Worm (Caenorhabditis elegans): Measurements from ENCODE around the gene ndua-1.
A peak's percentile ranks its signal among the peaks of the same experiment; 100 is the strongest.

Gene ndua-1

DNA sequence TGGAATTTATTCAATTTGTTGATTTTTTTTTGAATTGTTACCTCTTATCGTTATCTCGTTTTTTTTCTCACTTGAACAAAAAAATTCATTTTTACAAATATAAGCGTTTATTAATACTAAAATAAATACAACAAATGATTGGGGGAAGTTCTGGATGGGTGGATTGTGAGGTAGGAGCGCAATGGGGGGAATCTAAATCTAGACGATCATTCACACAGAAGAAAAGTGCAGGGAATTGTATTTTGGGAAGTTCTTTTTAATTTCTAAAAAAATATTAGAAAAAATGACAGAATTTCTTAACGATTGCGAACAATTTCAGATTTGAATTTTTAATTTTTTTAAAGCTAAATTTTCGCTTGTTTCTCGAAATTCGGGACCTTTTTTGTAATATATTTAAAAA lies 10.2 kb downstream of the ndua-1 start:
- TF ChIP-seq jun-1 (tag; optimal IDR thresholded peaks at IDR 0.05) (no peak), ceh-16 (tag; optimal IDR thresholded peaks at IDR 0.05) (no peak)

DNA sequence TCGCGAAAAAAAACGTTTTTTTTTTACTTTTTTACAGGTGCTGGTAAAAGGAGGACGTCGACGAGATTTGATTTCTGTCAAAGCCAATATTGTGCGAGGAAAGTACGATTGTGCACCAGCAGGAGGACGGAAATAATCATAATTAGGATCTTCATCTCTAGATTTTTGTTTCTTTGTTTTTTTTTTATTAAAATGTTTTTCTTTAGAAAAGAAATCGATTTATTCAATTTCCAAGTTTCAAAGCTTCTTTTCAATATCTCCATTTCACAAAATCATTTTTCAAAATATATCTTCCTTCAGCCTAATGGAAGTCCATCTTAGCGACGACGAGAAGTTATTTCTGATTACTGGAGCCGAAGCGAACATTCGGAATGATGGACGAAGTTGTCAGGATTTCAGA lies 13.1 kb downstream of the ndua-1 start, which contains the start of gene exos-7:
Gene exos-7 (plus strand): TSS at position 301 of the 400 bp plus-strand sequence.
- no peak for TF ChIP-seq egl-5 (tag; optimal IDR thresholded peaks at IDR 0.05)
- TF ChIP-seq nhr-12 (tag; optimal IDR thresholded peaks at IDR 0.05), result no peak
- no peak for TF ChIP-seq mdl-1 (tag; optimal IDR thresholded peaks at IDR 0.05)
- TF ChIP-seq sea-2 (GFP tag; optimal IDR thresholded peaks at IDR 0.05), result no peak
- TF ChIP-seq R02D3.7 (tag; optimal IDR thresholded peaks at IDR 0.05), result no peak
- no peak for TF ChIP-seq ZK546.5 (tag; optimal IDR thresholded peaks at IDR 0.05)
- TF ChIP-seq elt-1 (tag; optimal IDR thresholded peaks at IDR 0.05), result no peak
- no peak for TF ChIP-seq aly-2 (tag; optimal IDR thresholded peaks at IDR 0.05)
- TF ChIP-seq unc-62 (GFP tag; optimal IDR thresholded peaks at IDR 0.05), result no peak

DNA sequence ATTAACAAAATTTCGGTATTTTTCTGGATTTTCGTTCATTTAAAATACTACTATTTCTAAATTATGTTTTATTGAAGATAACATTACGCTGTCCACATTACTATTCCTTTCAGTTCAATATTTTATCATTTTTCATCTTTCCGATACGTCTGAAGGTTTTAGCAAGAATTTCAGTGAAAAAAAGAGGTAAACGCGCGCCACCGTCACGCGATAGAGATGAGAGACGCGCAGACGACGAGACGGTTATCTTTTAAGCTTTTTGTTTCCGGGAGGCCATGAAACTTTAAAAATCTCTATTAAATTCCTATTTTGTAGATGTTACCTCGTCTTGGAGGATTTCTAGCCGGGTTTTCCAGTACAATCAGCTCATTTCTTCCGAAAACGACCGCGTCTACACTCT lies 13.9 kb downstream of the ndua-1 start, which contains the start of gene mrps-12:
Gene mrps-12 (plus strand): TSS at position 316 of the 400 bp plus-strand sequence.
- TF ChIP-seq unc-39 (tag; optimal IDR thresholded peaks at IDR 0.05) (no peak), ztf-4 (tag; optimal IDR thresholded peaks at IDR 0.05) (no peak), ceh-28 (tag; optimal IDR thresholded peaks at IDR 0.05) (peak; percentile 36), nfya-1 (tag; optimal IDR thresholded peaks at IDR 0.05; ENCODE audit: insufficient read depth) (peak; percentile 46), lin-15B (tag; optimal IDR thresholded peaks at IDR 0.05) (peak; percentile 34)

DNA sequence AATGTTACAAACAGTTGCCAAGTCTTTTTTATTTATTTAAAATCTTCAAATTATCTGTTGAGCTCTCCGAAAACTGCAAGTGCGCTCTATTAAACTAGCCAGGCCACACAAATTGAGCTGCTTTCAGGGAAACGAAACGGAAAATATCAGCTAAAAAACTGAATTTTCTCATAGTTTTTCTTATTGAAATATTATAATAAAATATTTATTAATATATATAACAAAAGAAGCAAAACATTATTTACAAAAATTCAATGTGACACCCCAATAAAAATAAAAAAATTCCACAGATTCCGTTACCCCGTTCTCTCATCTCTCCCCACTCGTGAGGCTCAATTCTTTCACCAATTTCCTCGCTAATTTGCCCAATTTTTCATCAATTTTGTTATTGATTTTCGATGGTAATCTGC lies 19.1 kb downstream of the ndua-1 start:
- peak; percentile 34 for TF ChIP-seq hmg-11 (tag; optimal IDR thresholded peaks at IDR 0.05)
- TF ChIP-seq pha-4 (tag; optimal IDR thresholded peaks at IDR 0.05), result peak; percentile 35
- TF ChIP-seq lin-15B (tag; optimal IDR thresholded peaks at IDR 0.05), result peak; percentile 10
- TF ChIP-seq ceh-28 (tag; optimal IDR thresholded peaks at IDR 0.05), result no peak

DNA sequence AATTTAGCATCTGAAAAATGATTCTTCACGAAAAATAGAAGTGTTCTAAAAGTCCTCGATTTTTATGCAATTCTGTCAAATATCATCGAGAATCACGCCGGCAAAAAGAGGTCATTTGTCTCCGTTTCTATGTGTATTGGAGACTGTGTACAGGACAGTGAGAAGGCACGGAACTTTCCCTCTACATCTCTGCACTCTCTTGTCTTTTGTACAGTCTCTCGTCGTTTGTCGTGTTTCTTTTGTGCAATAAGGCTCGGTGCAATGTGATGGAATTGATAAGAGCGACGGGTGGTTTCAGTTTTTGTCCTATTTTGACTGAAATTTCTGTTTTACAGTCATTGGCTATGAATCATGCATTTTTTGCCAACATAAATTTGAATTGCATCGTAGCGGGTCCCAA lies 19.8 kb downstream of the ndua-1 start:
- TF ChIP-seq pqm-1 (tag; optimal IDR thresholded peaks at IDR 0.05), result peak; percentile 75
- peak; percentile 2 for TF ChIP-seq jun-1 (tag; optimal IDR thresholded peaks at IDR 0.05)
- TF ChIP-seq pha-4 (tag; optimal IDR thresholded peaks at IDR 0.05), result peak; percentile 83
- TF ChIP-seq eor-1 (tag; optimal IDR thresholded peaks at IDR 0.05), result no peak
- peak; percentile 74 for TF ChIP-seq elt-2 (tag; optimal IDR thresholded peaks at IDR 0.05)

DNA sequence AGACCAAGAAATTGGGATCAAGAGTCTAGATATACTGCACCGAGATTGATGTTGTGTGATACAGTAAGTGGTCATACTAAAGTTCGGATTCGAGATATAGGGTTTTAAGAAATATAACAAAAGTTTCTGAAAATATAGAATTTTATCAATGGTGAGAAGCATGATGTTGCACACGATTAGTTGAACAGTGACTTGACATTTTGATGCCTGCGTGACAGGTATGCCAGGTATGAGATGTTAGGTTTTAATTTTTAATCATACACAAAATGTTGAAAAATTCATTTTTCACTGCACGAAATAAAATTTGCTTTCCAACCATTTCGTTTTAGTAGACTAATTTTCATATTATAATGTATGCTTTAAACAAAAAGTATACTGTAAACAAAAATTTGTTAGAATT lies 21.3 kb downstream of the ndua-1 start:
- no peak for TF ChIP-seq fkh-2 (tag; optimal IDR thresholded peaks at IDR 0.05)
- no peak for TF ChIP-seq ama-1 (optimal IDR thresholded peaks at IDR 0.05)
- TF ChIP-seq egl-27 (tag; optimal IDR thresholded peaks at IDR 0.05), result no peak
- no peak for TF ChIP-seq daf-12 (tag; optimal IDR thresholded peaks at IDR 0.05)
- no peak for TF ChIP-seq mml-1 (tag; optimal IDR thresholded peaks at IDR 0.05)

DNA sequence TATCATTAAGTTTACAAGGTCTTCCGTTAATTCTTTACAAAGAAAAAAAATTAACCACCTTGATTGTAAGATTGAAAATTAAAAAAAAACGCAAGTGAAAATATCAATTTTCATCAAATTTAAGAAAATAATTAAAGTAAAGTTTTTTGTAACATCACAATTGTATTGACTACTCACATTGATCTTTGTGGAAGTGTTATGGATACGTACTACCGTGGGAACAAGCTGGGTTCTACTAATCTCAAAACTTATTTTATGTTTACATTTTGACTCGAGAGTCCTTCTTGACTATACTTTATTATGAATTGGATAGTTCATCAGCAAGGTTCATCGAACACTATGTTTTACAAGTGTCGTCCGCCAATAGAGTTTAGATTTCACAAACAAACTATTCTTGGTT lies 22.2 kb downstream of the ndua-1 start, which contains the start of gene num-1:
Gene num-1 (plus strand): TSS at position 301 of the 400 bp plus-strand sequence.
- TF ChIP-seq fkh-2 (tag; optimal IDR thresholded peaks at IDR 0.05) (no peak), nhr-76 (tag; optimal IDR thresholded peaks at IDR 0.05) (no peak)

DNA sequence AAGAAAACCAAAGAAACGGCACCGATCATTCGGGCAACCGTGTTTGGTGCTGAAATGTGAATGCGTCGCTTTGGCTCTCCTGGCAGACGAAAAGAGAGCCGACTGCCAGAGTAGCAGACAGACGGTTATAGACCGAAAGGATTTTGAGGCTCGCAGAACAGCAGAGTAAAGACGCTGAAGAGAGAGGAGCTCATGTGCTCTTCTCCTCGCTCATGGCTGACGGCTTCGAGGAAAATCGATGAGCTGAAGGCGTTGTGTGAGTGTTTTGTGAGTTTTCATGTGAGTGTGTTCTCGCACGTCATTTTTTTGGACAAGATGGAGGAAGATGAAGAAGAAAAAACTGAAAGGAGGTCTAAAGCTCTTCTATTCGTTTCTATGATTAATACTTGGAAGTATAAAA lies 22.9 kb downstream of the ndua-1 start, which contains the start of gene sbt-1:
Gene sbt-1 (minus strand): TSS at position 62 of the 400 bp plus-strand sequence.
- TF ChIP-seq elt-1 (tag; optimal IDR thresholded peaks at IDR 0.05) (peak; percentile 45), lsy-12 (tag; optimal IDR thresholded peaks at IDR 0.05) (no peak), nhr-11 (tag; optimal IDR thresholded peaks at IDR 0.05) (peak; percentile 37), ama-1 (optimal IDR thresholded peaks at IDR 0.05) (no peak), tbx-2 (tag; optimal IDR thresholded peaks at IDR 0.05) (peak; percentile 35), nhr-28 (tag; optimal IDR thresholded peaks at IDR 0.05) (no peak), elt-2 (tag; optimal IDR thresholded peaks at IDR 0.05) (no peak), ceh-82 (tag; optimal IDR thresholded peaks at IDR 0.05) (no peak), jun-1 (tag; optimal IDR thresholded peaks at IDR 0.05) (no peak), fkh-10 (GFP tag; optimal IDR thresholded peaks at IDR 0.05) (no peak), lin-39 (tag; optimal IDR thresholded peaks at IDR 0.05) (peak; percentile 77), fos-1 (tag; optimal IDR thresholded peaks at IDR 0.05) (no peak), egl-5 (tag; optimal IDR thresholded peaks at IDR 0.05) (no peak), pqm-1 (tag; optimal IDR thresholded peaks at IDR 0.05) (peak; percentile 65), nhr-76 (tag; optimal IDR thresholded peaks at IDR 0.05) (no peak), nhr-43 (tag; optimal IDR thresholded peaks at IDR 0.05; ENCODE audit: poor library complexity, severe bottlenecking) (no peak), daf-12 (tag; optimal IDR thresholded peaks at IDR 0.05) (no peak), nfya-1 (tag; optimal IDR thresholded peaks at IDR 0.05; ENCODE audit: insufficient read depth) (peak; percentile 83), nhr-25 (tag; optimal IDR thresholded peaks at IDR 0.05) (no peak), ZK546.5 (tag; optimal IDR thresholded peaks at IDR 0.05) (no peak), hmg-11 (tag; optimal IDR thresholded peaks at IDR 0.05) (peak; percentile 59), skn-1 (tag; optimal IDR thresholded peaks at IDR 0.05) (no peak), ceh-28 (tag; optimal IDR thresholded peaks at IDR 0.05) (peak; percentile 12), nhr-77 (tag; optimal IDR thresholded peaks at IDR 0.05) (no peak), ztf-4 (tag; optimal IDR thresholded peaks at IDR 0.05) (no peak)

Measured in whole organism, L3 larva.